Worm (Caenorhabditis elegans): ENCODE results near the gene str-64.

ce11 chrV:3273577-3274100, 9.4 kb upstream of the str-64 start, which contains the start of gene T28A11.4:
- TF ChIP-seq ztf-29 (GFP tag; IDR thresholded peaks at IDR 0.05) (no peak), cog-1 (tag; optimal IDR thresholded peaks at IDR 0.05) (no peak)
